Worm (Caenorhabditis elegans): ENCODE data around the gene srh-4.

DNA sequence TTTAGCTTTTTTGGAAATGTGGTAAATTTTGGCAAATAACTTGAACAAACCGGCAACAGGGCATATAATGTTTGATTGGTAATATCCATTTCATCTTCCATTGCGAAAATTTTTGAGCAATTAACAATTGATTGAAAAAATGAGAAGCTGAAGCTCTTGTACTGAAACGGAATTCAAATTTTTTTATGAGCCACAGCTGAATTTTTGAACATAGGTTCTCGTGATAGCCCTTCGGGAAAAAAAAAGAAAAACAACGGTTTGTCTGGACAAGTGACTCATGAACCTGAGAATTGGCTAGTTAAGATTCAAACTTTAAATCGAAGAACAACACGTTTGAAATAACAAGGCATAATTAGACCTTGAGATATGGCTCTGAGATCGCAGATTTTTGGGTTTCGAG is 14.4 kb upstream of the srh-4 start, which contains the start of gene srx-62:
- TF ChIP-seq ztf-11 (tag; optimal IDR thresholded peaks at IDR 0.05) (no peak), aly-2 (tag; optimal IDR thresholded peaks at IDR 0.05) (no peak), egl-43 (GFP tag; IDR thresholded peaks at IDR 0.05) (no peak), nhr-11 (tag; optimal IDR thresholded peaks at IDR 0.05) (no peak), mep-1 (tag; optimal IDR thresholded peaks at IDR 0.05) (no peak), gei-8 (GFP tag; optimal IDR thresholded peaks at IDR 0.05) (no peak)
